Worm (Caenorhabditis elegans) whole organism, early embryonic: ENCODE results near the gene frpr-8.

Source experiments
- B0310.2 ChIP-seq: sonication (generic microtip); optimal IDR thresholded peaks from 2 replicates; lab custom pipeline; 2016; ENCODE audit warnings: mild to moderate bottlenecking, missing genetic modification characterization, missing compliant biosample characterization
- F13C5.2 ChIP-seq: sonication (generic microtip); optimal IDR thresholded peaks from 2 replicates; lab custom pipeline; 2017; ENCODE audit warnings: mild to moderate bottlenecking, missing genetic modification characterization, inconsistent platforms, missing compliant biosample characterization
- aly-1 ChIP-seq: sonication (generic microtip); optimal IDR thresholded peaks from 2 replicates; lab custom pipeline; 2016; ENCODE audit warnings: missing genetic modification characterization, missing compliant biosample characterization
- ama-1 ChIP-seq: fragments of 150-350 bp; optimal IDR thresholded peaks from 2 replicates; lab custom pipeline; 2014
- ceh-13 ChIP-seq: fragments of 200-800 bp; sonication (Bioruptor generic); optimal IDR thresholded peaks from 2 replicates; lab custom pipeline; 2018; ENCODE audit warnings: mild to moderate bottlenecking, missing genetic modification characterization, missing compliant biosample characterization
- ceh-36 ChIP-seq: sonication (generic microtip); optimal IDR thresholded peaks from 2 replicates; lab custom pipeline; 2016; ENCODE audit warnings: missing genetic modification characterization, inconsistent platforms, missing compliant biosample characterization
- ets-7 ChIP-seq: sonication (generic microtip); optimal IDR thresholded peaks from 2 replicates; lab custom pipeline; 2016; ENCODE audit warnings: missing genotype, missing genetic modification characterization, missing compliant biosample characterization
- flt-1 ChIP-seq: fragments of 200-800 bp; sonication (Bioruptor generic); IDR thresholded peaks from 2 replicates; pipeline ENCODE4 v1.3.6; 2022; ENCODE audit warnings: missing genetic modification characterization, missing compliant biosample characterization
- hmbx-1 ChIP-seq: sonication (generic microtip); optimal IDR thresholded peaks from 2 replicates; lab custom pipeline; 2016; ENCODE audit warnings: mild to moderate bottlenecking, missing genetic modification characterization, missing compliant biosample characterization
- hmg-4 ChIP-seq: fragments of 200-800 bp; sonication (Bioruptor generic); optimal IDR thresholded peaks from 2 replicates; lab custom pipeline; 2018; ENCODE audit warnings: mild to moderate bottlenecking, missing genetic modification characterization, missing compliant biosample characterization
- hnd-1 ChIP-seq: sonication (generic microtip); optimal IDR thresholded peaks from 2 replicates; lab custom pipeline; 2016; ENCODE audit warnings: missing genetic modification characterization, missing compliant biosample characterization
- pes-1 ChIP-seq: fragments of 200-800 bp; sonication (Bioruptor generic); IDR thresholded peaks from 2 replicates; pipeline ENCODE4 v1.3.6; 2022; ENCODE audit warnings: missing genetic modification reagents, missing genetic modification characterization, missing compliant biosample characterization
- scrt-1 ChIP-seq: fragments of 200-800 bp; sonication (Bioruptor generic); IDR thresholded peaks from 2 replicates; pipeline ENCODE4 v1.3.6; 2022; ENCODE audit warnings: missing genetic modification characterization, missing compliant biosample characterization
- sea-1 ChIP-seq: fragments of 200-800 bp; sonication (Bioruptor generic); conservative IDR thresholded peaks from 2 replicates; pipeline ENCODE4 v1.3.6; 2022; ENCODE audit warnings: missing genetic modification characterization, missing compliant biosample characterization
- tbx-11 ChIP-seq: fragments of 200-800 bp; sonication (Bioruptor generic); IDR thresholded peaks from 2 replicates; pipeline ENCODE4 v1.3.6; 2022; ENCODE audit warnings: missing genetic modification characterization, missing compliant biosample characterization
- tbx-37 ChIP-seq: fragments of 200-800 bp; sonication (Bioruptor generic); conservative IDR thresholded peaks from 2 replicates; pipeline ENCODE4 v1.3.6; 2022; ENCODE audit warnings: missing genetic modification reagents, missing genetic modification characterization, missing compliant biosample characterization
- tra-4 ChIP-seq: sonication (generic microtip); optimal IDR thresholded peaks from 2 replicates; lab custom pipeline; 2017; ENCODE audit warnings: missing genetic modification characterization, missing compliant biosample characterization

Gene frpr-8

DNA sequence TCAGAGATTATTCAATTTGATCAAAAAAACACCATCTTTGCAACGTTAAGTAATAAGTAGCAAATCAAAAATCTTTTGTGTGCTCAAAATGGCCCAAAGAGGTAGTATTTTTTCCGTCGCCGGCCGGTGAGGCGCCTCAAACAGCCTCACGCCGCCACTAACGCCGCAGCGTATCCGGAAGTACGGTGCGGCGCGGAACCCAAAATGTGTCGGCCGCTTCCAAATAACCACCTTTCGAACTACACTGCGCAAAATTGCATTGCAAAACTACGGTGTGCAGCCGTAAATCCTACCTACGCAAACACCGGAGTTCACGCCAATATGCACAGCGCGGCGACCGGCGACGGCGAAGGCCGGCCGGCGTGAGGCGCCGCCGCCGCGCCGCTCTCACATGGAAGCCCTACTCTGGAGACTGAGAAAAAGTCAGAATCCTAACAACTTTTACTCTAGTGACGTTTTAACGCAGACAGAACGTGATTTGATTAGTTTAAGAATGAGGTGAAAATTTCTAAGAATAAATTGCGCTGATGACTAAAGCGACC, 44.1 kb downstream of the frpr-8 start:
- no peak for TF ChIP-seq sea-1 (GFP tag; lab: Robert Waterston, UW)

DNA sequence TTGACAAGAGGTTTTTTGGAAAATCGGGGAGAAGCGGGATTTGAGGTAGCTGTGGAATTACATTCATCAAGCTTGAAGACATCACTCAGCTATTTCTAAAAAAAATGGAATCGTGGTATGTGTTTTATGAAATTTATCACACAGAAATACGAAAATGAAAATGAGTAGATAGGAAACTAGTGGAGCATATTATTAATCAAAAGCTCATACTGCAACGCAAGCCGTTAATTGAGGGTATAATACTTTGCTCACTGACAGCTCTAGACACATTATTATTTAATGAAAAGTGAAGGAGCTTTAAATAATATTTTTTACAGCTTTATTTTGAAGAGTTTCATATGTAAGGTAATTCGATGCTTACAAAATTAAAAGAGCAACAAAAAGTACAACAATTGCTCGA, 45.3 kb downstream of the frpr-8 start, which contains the start of gene M02D8.7:
Gene M02D8.7, minus strand, starts transcription at position 101 of the 400 bp plus-strand sequence.
- TF ChIP-seq tbx-37 (GFP tag; lab: Robert Waterston, UW) = no peak
- no peak for TF ChIP-seq tbx-11

DNA sequence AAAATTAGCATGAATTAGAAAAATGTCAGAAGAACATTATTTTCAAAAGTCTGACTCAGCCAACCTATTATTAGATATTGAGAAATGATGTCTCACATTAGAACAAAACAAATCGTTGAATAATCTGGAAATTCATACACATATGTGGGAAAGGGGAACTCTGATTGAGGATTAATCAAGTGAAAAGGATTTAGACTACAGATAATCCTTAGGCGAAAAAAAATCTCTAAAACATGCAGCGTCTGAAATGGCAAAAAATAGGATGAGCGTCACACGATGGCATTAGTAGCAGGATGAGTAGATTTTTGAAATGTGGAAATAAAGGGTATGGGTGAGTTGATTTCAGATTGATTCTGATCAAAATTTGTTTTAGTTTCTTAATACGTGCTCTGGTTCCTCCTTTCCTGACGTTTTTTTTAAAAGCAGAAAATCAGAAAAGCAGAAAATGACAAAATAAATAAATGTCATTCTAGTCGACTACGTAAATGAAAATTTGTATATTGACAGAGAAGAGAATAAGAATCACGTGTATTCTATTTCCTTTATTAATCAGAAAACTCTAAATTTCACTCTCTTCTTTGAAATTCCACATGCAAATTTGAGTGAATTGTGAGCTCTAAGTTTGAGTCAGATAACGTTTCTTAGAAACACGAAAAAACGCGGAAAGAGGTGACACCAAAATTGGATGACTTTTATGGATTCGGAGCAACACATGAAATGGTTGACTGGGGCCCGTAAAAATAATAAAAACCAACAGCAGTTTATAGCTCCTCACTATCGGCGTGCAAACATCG, 46.8 kb downstream of the frpr-8 start:
- TF ChIP-seq aly-1 (tag; lab: Kevin White, UChicago) (no peak), F13C5.2 (tag; lab: Kevin White, UChicago) (no peak), hmbx-1 (tag; lab: Kevin White, UChicago) (no peak), pes-1 (no peak), ets-7 (tag; lab: Kevin White, UChicago) (no peak), ceh-13 (GFP tag; lab: Kevin White, UChicago) (no peak), tra-4 (no peak), hmg-4 (GFP tag; lab: Kevin White, UChicago) (no peak), tbx-11 (no peak), sea-1 (GFP tag; lab: Robert Waterston, UW) (no peak), flt-1 (no peak), B0310.2 (tag; lab: Kevin White, UChicago) (no peak), scrt-1 (no peak), hnd-1 (tag; lab: Kevin White, UChicago) (no peak), ama-1 (no peak), ceh-36 (no peak), tbx-37 (GFP tag; lab: Robert Waterston, UW) (no peak)

DNA sequence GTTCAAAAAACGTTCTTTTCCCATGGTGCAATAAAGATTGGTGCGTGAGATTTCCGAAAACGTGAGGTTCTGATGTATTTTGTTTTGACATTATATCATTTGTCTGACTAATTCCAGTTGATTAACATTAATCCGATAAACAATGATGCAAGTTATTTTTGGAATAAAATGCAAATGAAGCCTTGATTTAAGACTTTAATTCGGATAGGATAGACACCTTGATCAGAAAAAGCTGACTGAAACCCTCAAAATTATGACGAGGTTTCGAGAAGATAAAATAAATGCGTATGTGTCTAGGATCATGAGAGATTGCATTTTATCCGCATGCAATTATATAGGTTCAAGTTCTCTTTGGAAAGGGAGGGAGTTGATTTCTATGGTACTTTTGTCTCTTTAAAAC, 47.9 kb downstream of the frpr-8 start:
- TF ChIP-seq B0310.2 (tag; lab: Kevin White, UChicago) = no peak
- no peak for TF ChIP-seq aly-1 (tag; lab: Kevin White, UChicago)
- no peak for TF ChIP-seq pes-1
- TF ChIP-seq ets-7 (tag; lab: Kevin White, UChicago) = no peak

DNA sequence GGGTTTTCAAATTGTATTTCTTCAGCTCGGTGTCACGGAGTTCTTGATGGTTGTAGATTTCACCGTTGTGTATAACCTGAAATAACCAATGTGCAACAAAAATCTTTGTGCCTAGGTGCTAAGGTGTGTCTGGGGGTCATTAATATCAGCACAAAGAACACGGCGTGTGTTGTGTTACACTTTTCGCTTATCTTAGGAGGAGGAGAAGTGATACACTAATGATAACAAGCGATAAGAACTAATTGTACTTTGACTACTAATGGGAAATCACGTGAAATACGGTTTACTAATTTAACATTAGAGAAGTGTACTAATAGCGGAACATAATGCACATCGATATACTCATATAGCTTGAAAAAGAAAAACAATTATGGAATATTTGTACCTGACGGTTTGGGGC, 52.6 kb downstream of the frpr-8 start:
- no peak for TF ChIP-seq pes-1
- no peak for TF ChIP-seq ceh-36
- no peak for TF ChIP-seq scrt-1
- no peak for TF ChIP-seq B0310.2 (tag; lab: Kevin White, UChicago)
- no peak for TF ChIP-seq F13C5.2 (tag; lab: Kevin White, UChicago)
- no peak for TF ChIP-seq hmg-4 (GFP tag; lab: Kevin White, UChicago)
- TF ChIP-seq tbx-37 (GFP tag; lab: Robert Waterston, UW) = no peak
- TF ChIP-seq tbx-11 = no peak
- TF ChIP-seq hnd-1 (tag; lab: Kevin White, UChicago) = no peak
- TF ChIP-seq flt-1 = no peak
- TF ChIP-seq ceh-13 (GFP tag; lab: Kevin White, UChicago) = no peak
- no peak for TF ChIP-seq ama-1
- TF ChIP-seq ets-7 (tag; lab: Kevin White, UChicago) = no peak
- no peak for TF ChIP-seq aly-1 (tag; lab: Kevin White, UChicago)
- TF ChIP-seq sea-1 (GFP tag; lab: Robert Waterston, UW) = no peak
- TF ChIP-seq tra-4 = no peak
- no peak for TF ChIP-seq hmbx-1 (tag; lab: Kevin White, UChicago)

DNA sequence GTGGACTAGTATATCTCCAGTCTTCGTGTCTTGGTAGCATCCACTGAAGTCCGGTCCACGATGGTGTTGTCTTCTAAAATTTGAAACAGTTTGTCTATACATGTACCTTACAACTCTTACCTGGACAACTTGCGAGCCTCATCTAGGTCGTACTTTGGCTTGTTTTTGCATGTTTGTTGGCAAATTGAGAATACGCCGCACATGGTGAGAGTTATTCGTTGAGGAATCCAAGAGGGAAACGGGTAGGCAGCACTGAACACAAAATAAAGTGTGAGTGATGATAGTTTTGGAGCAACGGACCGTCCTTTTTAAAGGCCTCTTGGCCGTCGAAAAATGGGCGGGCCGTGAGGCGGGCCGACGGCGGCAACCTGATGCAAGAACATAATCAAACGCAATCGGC, 53.0 kb downstream of the frpr-8 start, which contains the start of gene asns-2:
Gene asns-2, minus strand, starts transcription at position 282 of the 400 bp plus-strand sequence.
- TF ChIP-seq aly-1 (tag; lab: Kevin White, UChicago) (peak; percentile 13), ceh-36 (no peak)
